Fruit fly (Drosophila melanogaster): Measurements from ENCODE around the gene srw.
A peak's percentile ranks its signal among the peaks of the same experiment; 100 is the strongest.

The srw gene

DNA sequence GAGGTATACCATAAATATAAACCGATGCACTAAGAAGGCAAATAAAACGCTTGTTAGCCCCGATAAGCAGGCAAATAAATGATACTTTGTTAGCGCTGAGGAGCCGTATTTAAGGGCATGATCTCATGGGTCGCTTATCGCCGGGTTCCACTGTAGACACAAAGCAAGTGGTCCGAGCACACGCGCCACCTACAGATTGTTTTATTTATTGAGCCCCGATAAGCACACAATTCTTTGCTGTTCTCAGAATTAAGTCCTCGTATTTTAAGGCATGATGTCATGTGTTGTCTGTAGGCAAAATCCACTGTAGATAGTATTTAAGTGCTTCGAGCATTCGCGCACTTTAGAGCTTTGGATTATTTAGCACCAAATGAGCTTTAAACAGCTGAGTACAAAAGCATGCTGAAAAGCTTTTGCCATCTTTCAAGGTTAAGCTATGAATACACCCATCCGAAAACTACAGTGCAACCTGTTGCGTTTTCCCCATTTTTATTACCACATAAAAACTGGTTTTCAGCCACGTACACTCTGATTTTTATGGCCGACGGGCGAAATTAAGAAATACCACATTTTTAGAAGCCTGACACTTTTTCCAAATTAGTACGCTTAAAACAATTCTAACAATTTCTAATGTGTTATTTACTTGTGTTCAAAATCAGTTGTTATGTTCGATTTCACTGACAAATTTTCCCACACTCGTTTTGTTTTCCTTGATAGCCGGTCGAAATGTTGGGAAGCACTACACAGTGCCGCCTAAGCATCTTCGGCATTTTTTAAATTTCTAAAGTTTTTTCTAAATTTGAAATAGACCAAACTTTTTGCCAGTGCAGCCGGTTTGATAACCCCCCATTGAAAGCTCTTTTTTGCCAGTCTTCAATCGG, 43.6 kb downstream of the srw start, which contains the start of gene Sqor (continued):
- TF ChIP-seq CG10565 (GFP tag; optimal IDR thresholded peaks at IDR 0.05) (peak; percentile 3), Dll (GFP tag; IDR thresholded peaks at IDR 0.05; ENCODE audit: partially characterized antibody) (no peak), H2.0 (GFP tag; IDR thresholded peaks at IDR 0.05) (peak; percentile 66; the same call in 1 of the 2 replicates), cwo (GFP tag; optimal IDR thresholded peaks at IDR 0.05) (peak; percentile 83), ham (GFP tag; IDR thresholded peaks at IDR 0.05) (peak; percentile 70; the same call in 1 of the 2 replicates), CG17385 (GFP tag; optimal IDR thresholded peaks at IDR 0.05) (peak; percentile 83), CkIIα-i1 (GFP tag; IDR thresholded peaks at IDR 0.05) (no peak; the same call in 1 of the 2 replicates), ash1 (GFP tag; optimal IDR thresholded peaks at IDR 0.05) (peak; percentile 57), Stat92E (GFP tag; optimal IDR thresholded peaks at IDR 0.05) (peak in 1 of 3 experiments; percentile 75), CG34224 (GFP tag; IDR thresholded peaks at IDR 0.05; ENCODE audit: partially characterized antibody) (no peak), CG17361 (GFP tag; IDR thresholded peaks at IDR 0.05) (peak; percentile 95), z (GFP tag; IDR thresholded peaks at IDR 0.05) (no peak), ATbp (GFP tag; optimal IDR thresholded peaks at IDR 0.05) (peak; percentile 73), Hr78 (GFP tag; optimal IDR thresholded peaks at IDR 0.05) (peak in 1 of 2 experiments; percentile 50), schlank (tag; optimal IDR thresholded peaks at IDR 0.05) (peak; percentile 76), CG18599 (GFP tag; optimal IDR thresholded peaks at IDR 0.05) (peak; percentile 88), CG7839 (tag; optimal IDR thresholded peaks at IDR 0.05) (peak; percentile 89), stc (GFP tag; IDR thresholded peaks at IDR 0.05) (peak; percentile 72), ftz-f1 (GFP tag; optimal IDR thresholded peaks at IDR 0.05) (peak; percentile 98), CG12236 (GFP tag; optimal IDR thresholded peaks at IDR 0.05) (peak; percentile 27), CG11723 (GFP tag; optimal IDR thresholded peaks at IDR 0.05) (peak; percentile 82), Gug (GFP tag; IDR thresholded peaks at IDR 0.05) (peak; percentile 73; the same call in 3 of the 4 replicates), fru (optimal IDR thresholded peaks at IDR 0.05) (no peak), CG13775 (GFP tag; optimal IDR thresholded peaks at IDR 0.05) (peak; percentile 81), PHDP (tag; optimal IDR thresholded peaks at IDR 0.05) (peak; percentile 89), CG30431 (GFP tag; optimal IDR thresholded peaks at IDR 0.05) (peak; percentile 77), so (GFP tag; IDR thresholded peaks at IDR 0.05) (peak; percentile 85), CG10209 (GFP tag; optimal IDR thresholded peaks at IDR 0.05) (peak; percentile 89), CG2199 (GFP tag; IDR thresholded peaks at IDR 0.05) (peak; percentile 70; the same call in 2 of the 3 replicates), mld (GFP tag; IDR thresholded peaks at IDR 0.05; ENCODE audit: partially characterized antibody) (no peak), zfh1 (GFP tag; IDR thresholded peaks at IDR 0.05) (peak; percentile 66; the same call in 2 of the 3 replicates), Ssrp (tag; optimal IDR thresholded peaks at IDR 0.05) (peak; percentile 79), CG7745 (tag; optimal IDR thresholded peaks at IDR 0.05) (no peak), CG11560 (tag; IDR thresholded peaks at IDR 0.05) (0 out of 3 replicates have a peak, but pooled peaks have one; percentile 53), Abd-B (GFP tag; optimal IDR thresholded peaks at IDR 0.05) (peak; percentile 90), CG32532 (GFP tag; IDR thresholded peaks at IDR 0.05) (peak; percentile 85), CG9727 (GFP tag; optimal IDR thresholded peaks at IDR 0.05) (peak; percentile 87), HHEX (GFP tag; optimal IDR thresholded peaks at IDR 0.05) (peak; percentile 82), CG6765 (GFP tag; optimal IDR thresholded peaks at IDR 0.05) (peak; percentile 86), E2f1 (GFP tag; IDR thresholded peaks at IDR 0.05) (peak; percentile 76), maf-S (GFP tag; optimal IDR thresholded peaks at IDR 0.05) (peak; percentile 90), chif (GFP tag; optimal IDR thresholded peaks at IDR 0.05) (peak; percentile 61 to 81), tio (GFP tag; optimal IDR thresholded peaks at IDR 0.05) (no peak), gsb (GFP tag; IDR thresholded peaks at IDR 0.05) (peak; percentile 74), NFAT (GFP tag; IDR thresholded peaks at IDR 0.05) (peak; percentile 76), crp (GFP tag; optimal IDR thresholded peaks at IDR 0.05) (peak in 1 of 2 experiments; percentile 80), twi (tag; optimal IDR thresholded peaks at IDR 0.05) (peak; percentile 33)
